Fruit fly (Drosophila melanogaster) whole organism, embryonic: ENCODE results near the gene synr.

Experiments
- ATbp ChIP-seq: fragments of 200-800 bp; sonication (Bioruptor generic); optimal IDR thresholded peaks from 2 replicates; lab custom pipeline; 2017; ENCODE audit warnings: missing biosample characterization, mild to moderate bottlenecking, missing genetic modification characterization, missing genetic modification reagents
- B-H2 ChIP-seq: fragments of 200-800 bp; sonication (Bioruptor generic); optimal IDR thresholded peaks from 2 replicates; lab custom pipeline; 2018; ENCODE audit warnings: missing biosample characterization, mild to moderate bottlenecking, missing genetic modification characterization
- CG10543 ChIP-seq: fragments of 200-800 bp; sonication (Bioruptor generic); optimal IDR thresholded peaks from 3 replicates; lab custom pipeline; 2017; ENCODE audit warnings: missing biosample characterization, mild to moderate bottlenecking, missing genetic modification characterization, moderate library complexity
- CG11504 ChIP-seq: fragments of 200-800 bp; sonication (Bioruptor generic); optimal IDR thresholded peaks from 3 replicates; lab custom pipeline; 2019; ENCODE audit warnings: missing biosample characterization, mild to moderate bottlenecking, missing genetic modification characterization, moderate library complexity
- CG12236 ChIP-seq: fragments of 200-800 bp; sonication (Bioruptor generic); optimal IDR thresholded peaks from 2 replicates; lab custom pipeline; 2016; ENCODE audit warnings: missing biosample characterization, missing genetic modification characterization
- CG13894 ChIP-seq: fragments of 200-800 bp; sonication (Bioruptor generic); optimal IDR thresholded peaks from 3 replicates; lab custom pipeline; 2018; ENCODE audit warnings: missing biosample characterization, mild to moderate bottlenecking, missing genetic modification characterization, moderate library complexity
- CG16779 ChIP-seq: fragments of 200-800 bp; sonication (Bioruptor generic); IDR thresholded peaks from 2 replicates; pipeline ENCODE4 v1.3.6; 2022; ENCODE audit warnings: missing biosample characterization, missing genetic modification characterization
- CG17328 ChIP-seq: fragments of 200-800 bp; sonication (Bioruptor generic); IDR thresholded peaks from 2 replicates; pipeline ENCODE4 v1.3.6; 2022; ENCODE audit warnings: missing biosample characterization, missing genetic modification characterization
- CG17568 ChIP-seq: fragments of 200-800 bp; sonication (Bioruptor generic); optimal IDR thresholded peaks from 2 replicates; lab custom pipeline; 2018; ENCODE audit warnings: missing biosample characterization, mild to moderate bottlenecking, missing genetic modification characterization, moderate library complexity
- CG18476 ChIP-seq: fragments of 200-800 bp; sonication (Bioruptor generic); optimal IDR thresholded peaks from 2 replicates; lab custom pipeline; 2016; ENCODE audit warnings: missing biosample characterization, mild to moderate bottlenecking, missing genetic modification characterization
- CG18619 ChIP-seq: fragments of 200-800 bp; sonication (Bioruptor generic); optimal IDR thresholded peaks from 3 replicates; lab custom pipeline; 2017; ENCODE audit warnings: missing biosample characterization, mild to moderate bottlenecking, missing genetic modification characterization
- CG30403 ChIP-seq: fragments of 200-800 bp; sonication (Bioruptor generic); optimal IDR thresholded peaks from 3 replicates; lab custom pipeline; 2016; ENCODE audit warnings: missing biosample characterization, missing genetic modification characterization
- CG3281 ChIP-seq: fragments of 200-800 bp; sonication (Bioruptor generic); optimal IDR thresholded peaks from 3 replicates; lab custom pipeline; 2017; ENCODE audit warnings: missing biosample characterization, mild to moderate bottlenecking, missing genetic modification characterization
- CG4707 ChIP-seq: fragments of 200-800 bp; sonication (Bioruptor generic); optimal IDR thresholded peaks from 2 replicates; lab custom pipeline; 2018; ENCODE audit warnings: missing biosample characterization, mild to moderate bottlenecking, missing genetic modification characterization, moderate library complexity
- CG5953 ChIP-seq: fragments of 200-800 bp; sonication (Bioruptor generic); IDR thresholded peaks from 2 replicates; pipeline ENCODE4 v1.3.6; 2022; ENCODE audit warnings: missing biosample characterization, missing genetic modification characterization
- CG6813 ChIP-seq: fragments of 200-800 bp; sonication (Bioruptor generic); optimal IDR thresholded peaks from 2 replicates; lab custom pipeline; 2017; ENCODE audit warnings: missing biosample characterization, missing genetic modification characterization, mild to moderate bottlenecking, moderate library complexity, missing genetic modification reagents
- CG8388 ChIP-seq: fragments of 200-800 bp; sonication (Bioruptor generic); optimal IDR thresholded peaks from 2 replicates; lab custom pipeline; 2019; ENCODE audit warnings: missing biosample characterization, mild to moderate bottlenecking, missing genetic modification characterization, moderate library complexity
- CG9727 ChIP-seq: fragments of 200-800 bp; sonication (Bioruptor generic); optimal IDR thresholded peaks from 3 replicates; lab custom pipeline; 2017; ENCODE audit warnings: missing biosample characterization, mild to moderate bottlenecking, missing genetic modification characterization
- D ChIP-seq, 2 experiments: fragments of 200-800 bp in 1 of 2; fragments of >200 bp in 1 of 2; sonication (Bioruptor generic) in 1 of 2; optimal IDR thresholded peaks; 2 replicates in 1 of 2; 3 replicates in 1 of 2; lab custom pipeline; 2017; ENCODE audit warnings: mild to moderate bottlenecking in 1 of 2, missing biosample characterization in 1 of 2, missing genetic modification characterization in 1 of 2, missing genetic modification reagents in 1 of 2
- Dp ChIP-seq: fragments of 200-800 bp; sonication (Bioruptor generic); optimal IDR thresholded peaks from 2 replicates; lab custom pipeline; 2018; ENCODE audit warnings: missing biosample characterization, mild to moderate bottlenecking, missing genetic modification characterization, moderate library complexity
- Dref ChIP-seq: fragments of 200-800 bp; sonication (Bioruptor generic); IDR thresholded peaks from 2 replicates; pipeline ENCODE4 v1.3.6; 2022; ENCODE audit warnings: missing biosample characterization, missing genetic modification characterization
- Drgx ChIP-seq: fragments of 200-800 bp; sonication (Bioruptor generic); IDR thresholded peaks from 2 replicates; pipeline ENCODE4 v1.3.6; 2022; ENCODE audit warnings: missing biosample characterization, missing genetic modification characterization
- Fer1 ChIP-seq: fragments of 200-800 bp; sonication (Bioruptor generic); optimal IDR thresholded peaks from 2 replicates; lab custom pipeline; 2017; ENCODE audit warnings: missing biosample characterization, mild to moderate bottlenecking, missing genetic modification characterization
- HmgZ ChIP-seq: fragments of 200-800 bp; sonication (Bioruptor generic); optimal IDR thresholded peaks from 2 replicates; lab custom pipeline; 2018; ENCODE audit warnings: missing biosample characterization, mild to moderate bottlenecking, missing genetic modification characterization
- Jarid2 ChIP-seq: fragments of 200-800 bp; sonication (Bioruptor generic); optimal IDR thresholded peaks from 3 replicates; lab custom pipeline; 2017; ENCODE audit warnings: mild to moderate bottlenecking, missing biosample characterization, missing genetic modification reagents, missing genetic modification characterization
- Nf-YA ChIP-seq: fragments of 200-800 bp; sonication (Bioruptor generic); IDR thresholded peaks from 2 replicates; pipeline ENCODE4 v1.3.6; 2022; ENCODE audit warnings: missing biosample characterization, missing genetic modification characterization
- Sox100B ChIP-seq: fragments of 200-800 bp; sonication (Bioruptor generic); optimal IDR thresholded peaks from 3 replicates; lab custom pipeline; 2018; ENCODE audit warnings: missing biosample characterization, mild to moderate bottlenecking, missing genetic modification characterization
- al ChIP-seq: fragments of 200-800 bp; sonication (Bioruptor generic); IDR thresholded peaks from 2 replicates; pipeline ENCODE4 v1.3.6; 2022; ENCODE audit warnings: missing biosample characterization, missing genetic modification characterization
- cas ChIP-seq: fragments of 200-800 bp; sonication (Bioruptor generic); IDR thresholded peaks from 2 replicates; pipeline ENCODE4 v1.3.6; 2022; ENCODE audit warnings: missing biosample characterization, missing genetic modification characterization
- caup ChIP-seq: fragments of 200-800 bp; sonication (Bioruptor generic); optimal IDR thresholded peaks from 3 replicates; lab custom pipeline; 2017; ENCODE audit warnings: missing biosample characterization, mild to moderate bottlenecking, missing genetic modification characterization, moderate library complexity; ENCODE audit not compliant: severe bottlenecking
- cg ChIP-seq: fragments of 200-800 bp; sonication (Bioruptor generic); optimal IDR thresholded peaks from 3 replicates; lab custom pipeline; 2019; ENCODE audit warnings: missing biosample characterization, mild to moderate bottlenecking, missing genetic modification characterization, moderate library complexity
- chm ChIP-seq: fragments of 200-800 bp; sonication (Bioruptor generic); IDR thresholded peaks from 2 replicates; pipeline ENCODE4 v1.3.6; 2022; ENCODE audit warnings: missing biosample characterization, missing genetic modification characterization
- dysf ChIP-seq: fragments of 200-800 bp; sonication (Bioruptor generic); IDR thresholded peaks from 3 replicates; pipeline ENCODE4 v1.3.6; 2022; ENCODE audit warnings: missing biosample characterization, missing genetic modification characterization
- emc ChIP-seq: fragments of 200-800 bp; sonication (Bioruptor generic); optimal IDR thresholded peaks from 2 replicates; lab custom pipeline; 2016; ENCODE audit warnings: missing biosample characterization, missing genetic modification characterization
- ftz-f1 ChIP-seq: fragments of 200-800 bp; sonication (Bioruptor generic); optimal IDR thresholded peaks from 2 replicates; lab custom pipeline; 2016; ENCODE audit warnings: missing biosample characterization, missing genetic modification characterization
- fu2 ChIP-seq: fragments of 200-800 bp; sonication (Bioruptor generic); optimal IDR thresholded peaks from 2 replicates; lab custom pipeline; 2016; ENCODE audit warnings: missing biosample characterization, missing genetic modification characterization
- gcm2 ChIP-seq: fragments of 200-800 bp; sonication (Bioruptor generic); optimal IDR thresholded peaks from 2 replicates; lab custom pipeline; 2016; ENCODE audit warnings: missing biosample characterization, missing genetic modification characterization
- gsb-n ChIP-seq: fragments of 200-800 bp; sonication (Bioruptor generic); optimal IDR thresholded peaks from 3 replicates; lab custom pipeline; 2018; ENCODE audit warnings: missing biosample characterization, mild to moderate bottlenecking, missing genetic modification characterization
- hth ChIP-seq: fragments of >200 bp; optimal IDR thresholded peaks from 2 replicates; lab custom pipeline; 2017; ENCODE audit warnings: inconsistent platforms
- lab ChIP-seq: fragments of 200-800 bp; sonication (Bioruptor generic); optimal IDR thresholded peaks from 3 replicates; lab custom pipeline; 2017; ENCODE audit warnings: missing biosample characterization, missing genetic modification characterization, mild to moderate bottlenecking, moderate library complexity, missing genetic modification reagents
- mirr ChIP-seq: fragments of 200-800 bp; sonication (Bioruptor generic); optimal IDR thresholded peaks from 3 replicates; lab custom pipeline; 2018; ENCODE audit warnings: missing biosample characterization, mild to moderate bottlenecking, missing genetic modification characterization
- onecut ChIP-seq: fragments of 200-800 bp; sonication (Bioruptor generic); IDR thresholded peaks from 2 replicates; pipeline ENCODE4 v1.3.6; 2022; ENCODE audit warnings: missing biosample characterization, missing genetic modification characterization
- scrt ChIP-seq: fragments of 200-800 bp; sonication (Bioruptor generic); optimal IDR thresholded peaks from 2 replicates; lab custom pipeline; 2018; ENCODE audit warnings: missing biosample characterization, mild to moderate bottlenecking, missing genetic modification characterization, moderate library complexity
- sens ChIP-seq: fragments of 200-800 bp; sonication (Bioruptor generic); peaks from one replicate; lab custom pipeline; 2016; ENCODE audit warnings: missing biosample characterization, missing genetic modification characterization
- tap ChIP-seq: fragments of 200-800 bp; optimal IDR thresholded peaks from 3 replicates; lab custom pipeline; 2019; ENCODE audit warnings: missing biosample characterization, mild to moderate bottlenecking, missing genetic modification characterization, moderate library complexity
- trem ChIP-seq: fragments of 200-800 bp; optimal IDR thresholded peaks from 3 replicates; lab custom pipeline; 2019; ENCODE audit warnings: missing biosample characterization, mild to moderate bottlenecking, missing genetic modification characterization, moderate library complexity
- usp ChIP-seq: fragments of >200 bp; optimal IDR thresholded peaks from 2 replicates; lab custom pipeline; 2017; ENCODE audit warnings: missing biosample characterization, missing genetic modification characterization
- yki ChIP-seq: fragments of >200 bp; optimal IDR thresholded peaks from 3 replicates; lab custom pipeline; 2018
- zen ChIP-seq: fragments of 200-800 bp; sonication (Bioruptor generic); optimal IDR thresholded peaks from 3 replicates; lab custom pipeline; 2018; ENCODE audit warnings: missing biosample characterization, mild to moderate bottlenecking, missing genetic modification characterization, moderate library complexity
- zen2 ChIP-seq: fragments of 200-800 bp; sonication (Bioruptor generic); IDR thresholded peaks from 3 replicates; pipeline ENCODE4 v1.3.6; 2022; ENCODE audit warnings: missing biosample characterization, missing genetic modification characterization; ENCODE audit not compliant: partially characterized antibody
- zf30C ChIP-seq: fragments of 200-800 bp; sonication (Bioruptor generic); optimal IDR thresholded peaks from 3 replicates; lab custom pipeline; 2018; ENCODE audit warnings: missing biosample characterization, mild to moderate bottlenecking, missing genetic modification characterization

The synr gene

DNA sequence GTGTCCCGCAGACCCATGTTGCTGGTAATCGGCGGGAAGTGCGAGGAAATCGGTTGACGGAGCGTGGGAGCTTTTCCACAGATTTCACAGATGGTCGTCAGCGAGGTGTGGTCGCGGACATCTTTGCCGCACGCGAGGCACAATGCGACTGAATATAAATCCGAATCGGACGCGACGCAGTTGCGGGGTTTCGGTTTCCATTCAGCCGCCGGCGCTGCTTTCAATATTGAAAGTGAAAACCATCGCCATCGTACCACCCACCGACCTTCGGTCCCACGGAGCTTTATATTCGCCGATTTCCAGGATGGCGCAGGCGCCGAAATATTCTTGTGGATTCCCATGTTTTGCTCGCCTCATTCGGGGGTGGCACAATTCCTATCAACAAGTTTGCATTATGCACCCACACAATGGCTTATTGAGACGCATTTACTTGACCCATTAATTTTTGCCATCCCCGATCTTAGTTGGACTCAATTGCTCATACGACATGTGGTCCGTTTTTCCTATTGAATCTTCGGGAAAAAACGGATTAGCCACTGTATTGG lies 6.1 kb upstream of the synr start, which contains the start of gene hoe2 (continued):
- TF ChIP-seq tap (tag; lab: Kevin White, UChicago) (no peak), Dref (GFP tag; lab: Robert Waterston, UW) (peak; percentile 11; the same call in 1 of the 2 replicates), Fer1 (GFP tag; lab: Kevin White, UChicago) (peak; percentile 80), chm (GFP tag; lab: Robert Waterston, UW) (no peak), yki (no peak), CG18619 (GFP tag; lab: Kevin White, UChicago) (no peak), Dp (GFP tag; lab: Kevin White, UChicago) (no peak), Sox100B (no peak), CG8388 (no peak), Drgx (0 out of 2 replicates have a peak, but pooled peaks have one; percentile 16), cg (GFP tag; lab: Kevin White, UChicago) (no peak), CG5953 (GFP tag; lab: Robert Waterston, UW) (no peak), fu2 (GFP tag; lab: Kevin White, UChicago) (no peak), D (optimal IDR thresholded peaks at IDR 0.05; lab: Kevin White, UChicago) (no peak), D (GFP tag; optimal IDR thresholded peaks at IDR 0.05; lab: Kevin White, UChicago) (no peak), CG12236 (no peak), CG18476 (no peak), CG6813 (GFP tag; lab: Kevin White, UChicago) (peak; percentile 15), caup (GFP tag; lab: Kevin White, UChicago) (peak; percentile 7), cas (GFP tag; lab: Robert Waterston, UW) (no peak), CG4707 (GFP tag; lab: Kevin White, UChicago) (no peak), emc (GFP tag; lab: Kevin White, UChicago) (no peak), scrt (GFP tag; lab: Kevin White, UChicago) (peak; percentile 94), CG30403 (no peak), HmgZ (no peak), Nf-YA (GFP tag; lab: Robert Waterston, UW) (no peak), ATbp (GFP tag; lab: Kevin White, UChicago) (no peak), al (no peak), CG17568 (GFP tag; lab: Kevin White, UChicago) (no peak), zen (tag; lab: Kevin White, UChicago) (no peak), zf30C (GFP tag; lab: Kevin White, UChicago) (no peak), CG16779 (0 out of 2 replicates have a peak, but pooled peaks have one; percentile 29), gsb-n (no peak), mirr (no peak), CG11504 (tag; lab: Kevin White, UChicago) (no peak), gcm2 (GFP tag; lab: Kevin White, UChicago) (no peak), B-H2 (GFP tag; lab: Kevin White, UChicago) (no peak), hth (no peak), lab (GFP tag; lab: Kevin White, UChicago) (peak; percentile 55), sens (no peak), CG10543 (GFP tag; lab: Kevin White, UChicago) (no peak), CG17328 (GFP tag; lab: Robert Waterston, UW) (no peak), CG13894 (tag; lab: Kevin White, UChicago) (peak; percentile 79), onecut (GFP tag; lab: Robert Waterston, UW) (no peak), ftz-f1 (GFP tag; lab: Kevin White, UChicago) (no peak), Jarid2 (GFP tag; lab: Kevin White, UChicago) (peak; percentile 23), zen2 (no peak), CG3281 (peak; percentile 31), usp (GFP tag; lab: Kevin White, UChicago) (no peak), CG9727 (GFP tag; lab: Kevin White, UChicago) (no peak), dysf (GFP tag; lab: Robert Waterston, UW) (no peak), trem (no peak)
